Worm (Caenorhabditis elegans) whole organism, L1 larva: ENCODE data around the gene evl-18.

ENCODE experiments used
- mep-1 ChIP-seq: fragments of 150-350 bp; optimal IDR thresholded peaks from 2 replicates; lab custom pipeline; 2014; ENCODE audit warnings: missing biosample characterization, missing genetic modification characterization
- nhr-11 ChIP-seq: fragments of 150-350 bp; optimal IDR thresholded peaks from 2 replicates; lab custom pipeline; 2014; ENCODE audit warnings: missing biosample characterization, missing genetic modification characterization

DNA sequence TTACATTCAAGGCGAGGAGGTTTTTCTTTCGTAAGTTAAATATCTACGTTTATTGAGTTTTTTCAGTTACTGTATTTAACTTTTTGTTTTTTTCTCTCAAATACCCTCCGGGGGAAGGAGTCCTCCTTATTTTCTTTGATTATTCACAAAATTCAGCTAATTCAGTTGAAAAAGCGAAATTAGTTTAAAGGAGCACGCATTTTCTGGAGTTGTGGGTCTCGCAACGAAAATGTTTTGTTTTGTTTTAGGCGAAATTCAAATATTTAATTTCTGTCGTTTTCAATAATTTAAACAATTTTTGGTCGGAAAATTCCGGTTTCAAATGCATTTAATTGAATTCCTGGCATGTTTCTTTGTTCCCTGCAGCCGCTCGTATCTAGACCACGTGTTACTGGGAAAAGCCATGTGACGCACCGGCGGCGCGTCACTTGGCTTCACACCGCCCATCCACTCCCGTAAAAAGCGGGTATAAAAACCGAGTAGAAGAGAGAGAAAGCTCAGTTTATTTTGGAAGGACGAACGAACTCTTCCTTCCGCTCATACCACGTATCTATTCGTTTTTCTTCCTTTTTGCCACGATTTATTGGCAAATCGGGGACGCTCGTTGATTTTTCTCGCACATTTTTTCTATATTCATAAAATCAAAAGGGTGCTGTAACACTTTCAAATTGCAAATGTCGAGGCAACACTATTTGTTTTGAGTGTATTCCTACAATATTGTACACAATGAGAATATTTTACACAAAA lies 843 bp upstream of the evl-18 start:
- TF ChIP-seq nhr-11 (tag; lab: Kevin White, UChicago) = no peak
- no peak for TF ChIP-seq mep-1 (tag; lab: Kevin White, UChicago)
